2 worm cellular contexts compared by ENCODE assay signal in genomic region chrIII:10759050-10760023, ce11.
TF ChIP-seq lines count a peak whose summit lies in the region.

Gene tasp-1 (plus strand): TSS chrIII:10759307.

TF ChIP-seq in whole organism, L1 larva, 84 proteins besides CTCF, POLR2A, EP300 and RAD21 (continued from another document):
- TF ChIP-seq ets-5 (GFP tag; IDR thresholded peaks at IDR 0.05; lab: Robert Waterston, UW) (peak; percentile 89; the same call in 1 of the 2 replicates), nhr-90 (tag; optimal IDR thresholded peaks at IDR 0.05; lab: Kevin White, UChicago; ENCODE audit: poor library complexity) (peak; percentile 100), sup-37 (GFP tag; optimal IDR thresholded peaks at IDR 0.05; lab: Kevin White, UChicago) (peak; percentile 100), nhr-28 (tag; optimal IDR thresholded peaks at IDR 0.05; lab: Kevin White, UChicago) (peak; percentile 57), unc-30 (tag; optimal IDR thresholded peaks at IDR 0.05; lab: Kevin White, UChicago) (peak; percentile 19), alr-1 (tag; optimal IDR thresholded peaks at IDR 0.05; lab: Kevin White, UChicago; ENCODE audit: borderline replicate concordance) (no peak), hpl-2 (GFP tag; optimal IDR thresholded peaks at IDR 0.05; lab: Kevin White, UChicago) (no peak), efl-3 (GFP tag; optimal IDR thresholded peaks at IDR 0.05; lab: Kevin White, UChicago) (peak; percentile 81), nhr-237 (tag; optimal IDR thresholded peaks at IDR 0.05; lab: Kevin White, UChicago) (peak; percentile 99), fkh-10 (GFP tag; optimal IDR thresholded peaks at IDR 0.05; lab: Kevin White, UChicago) (peak; percentile 100), C04F5.9 (tag; optimal IDR thresholded peaks at IDR 0.05; lab: Kevin White, UChicago) (peak; percentile 98), fos-1 (tag; optimal IDR thresholded peaks at IDR 0.05; lab: Kevin White, UChicago) (peak; percentile 99), nhr-77 (tag; optimal IDR thresholded peaks at IDR 0.05; lab: Kevin White, UChicago) (peak; percentile 100), xbp-1 (tag; optimal IDR thresholded peaks at IDR 0.05; lab: Kevin White, UChicago) (peak; percentile 99), Y116A8C.19 (tag; optimal IDR thresholded peaks at IDR 0.05; lab: Kevin White, UChicago; ENCODE audit: borderline replicate concordance) (peak; percentile 95), mef-2 (tag; optimal IDR thresholded peaks at IDR 0.05; lab: Kevin White, UChicago) (peak; percentile 94), nhr-71 (tag; optimal IDR thresholded peaks at IDR 0.05; lab: Kevin White, UChicago) (peak; percentile 100), fkh-8 (tag; optimal IDR thresholded peaks at IDR 0.05; lab: Kevin White, UChicago) (peak; percentile 100), skn-1 (tag; optimal IDR thresholded peaks at IDR 0.05; lab: Kevin White, UChicago) (peak; percentile 99), isw-1 (GFP tag; IDR thresholded peaks at IDR 0.05; lab: Robert Waterston, UW) (peak; percentile 100), elt-2 (tag; optimal IDR thresholded peaks at IDR 0.05; lab: Kevin White, UChicago) (peak; percentile 97), ztf-4 (tag; optimal IDR thresholded peaks at IDR 0.05; lab: Kevin White, UChicago) (peak; percentile 100), snu-23 (GFP tag; optimal IDR thresholded peaks at IDR 0.05; lab: Kevin White, UChicago) (peak; percentile 100), vab-15 (tag; optimal IDR thresholded peaks at IDR 0.05; lab: Kevin White, UChicago) (peak; percentile 100), nhr-85 (tag; lab: Kevin White, UChicago) (peak; percentile 100)

TF ChIP-seq in whole organism, young adult, 124 proteins besides CTCF, POLR2A, EP300 and RAD21 (continued from another document):
- TF ChIP-seq aptf-3 (GFP tag; IDR thresholded peaks at IDR 0.05; lab: Robert Waterston, UW) (peak; percentile 92; the same call in 1 of the 2 replicates), nfya-1 (tag; optimal IDR thresholded peaks at IDR 0.05; lab: Kevin White, UChicago; ENCODE audit: borderline replicate concordance, insufficient read depth) (no peak), lsl-1 (GFP tag; optimal IDR thresholded peaks at IDR 0.05; lab: Kevin White, UChicago) (peak; percentile 96), bed-1 (GFP tag; IDR thresholded peaks at IDR 0.05; lab: Robert Waterston, UW) (peak; percentile 98), F57A8.1 (GFP tag; optimal IDR thresholded peaks at IDR 0.05; lab: Kevin White, UChicago) (no peak), lin-35 (GFP tag; optimal IDR thresholded peaks at IDR 0.05; lab: Kevin White, UChicago) (peak; percentile 96 to 100 (median 99)), madf-6 (GFP tag; IDR thresholded peaks at IDR 0.05; lab: Robert Waterston, UW) (peak; percentile 98), sdz-38 (tag; optimal IDR thresholded peaks at IDR 0.05; lab: Kevin White, UChicago) (no peak), hlh-26 (GFP tag; conservative IDR thresholded peaks at IDR 0.05; lab: Robert Waterston, UW) (no peak), lsy-27 (tag; optimal IDR thresholded peaks at IDR 0.05; lab: Kevin White, UChicago; ENCODE audit: borderline replicate concordance, insufficient read depth) (peak; percentile 68), ztf-3 (GFP tag; optimal IDR thresholded peaks at IDR 0.05; lab: Kevin White, UChicago) (peak; percentile 99), ceh-58 (GFP tag; IDR thresholded peaks at IDR 0.05; lab: Robert Waterston, UW) (peak; percentile 97), lag-1 (GFP tag; IDR thresholded peaks at IDR 0.05; lab: Robert Waterston, UW) (peak; percentile 95), K12H6.12 (tag; optimal IDR thresholded peaks at IDR 0.05; lab: Kevin White, UChicago) (peak; percentile 100), ceh-40 (GFP tag; IDR thresholded peaks at IDR 0.05; lab: Robert Waterston, UW) (peak; percentile 94), C06A6.2 (GFP tag; conservative IDR thresholded peaks at IDR 0.05; lab: Robert Waterston, UW) (peak; percentile 100), lin-26 (GFP tag; IDR thresholded peaks at IDR 0.05; lab: Robert Waterston, UW) (peak; percentile 99), somi-1 (GFP tag; optimal IDR thresholded peaks at IDR 0.05; lab: Kevin White, UChicago) (peak; percentile 100), rpc-1 (optimal IDR thresholded peaks at IDR 0.05; lab: Kevin White, UChicago) (peak; percentile 53), rpc-1 (tag; optimal IDR thresholded peaks at IDR 0.05; lab: Kevin White, UChicago) (peak; percentile 8), lin-54 (GFP tag; optimal IDR thresholded peaks at IDR 0.05; lab: Kevin White, UChicago) (peak; percentile 100), nfyb-1 (GFP tag; IDR thresholded peaks at IDR 0.05; lab: Robert Waterston, UW) (peak; percentile 100), rcor-1 (GFP tag; IDR thresholded peaks at IDR 0.05; lab: Robert Waterston, UW) (peak; percentile 99), ZK185.1 (tag; optimal IDR thresholded peaks at IDR 0.05; lab: Kevin White, UChicago; ENCODE audit: poor library complexity, severe bottlenecking) (peak; percentile 99), T26A5.8 (tag; optimal IDR thresholded peaks at IDR 0.05; lab: Kevin White, UChicago) (peak; percentile 90)
